Comparison of ENCODE assay signal across 2 fruit fly cellular contexts in the genomic region with DNA sequence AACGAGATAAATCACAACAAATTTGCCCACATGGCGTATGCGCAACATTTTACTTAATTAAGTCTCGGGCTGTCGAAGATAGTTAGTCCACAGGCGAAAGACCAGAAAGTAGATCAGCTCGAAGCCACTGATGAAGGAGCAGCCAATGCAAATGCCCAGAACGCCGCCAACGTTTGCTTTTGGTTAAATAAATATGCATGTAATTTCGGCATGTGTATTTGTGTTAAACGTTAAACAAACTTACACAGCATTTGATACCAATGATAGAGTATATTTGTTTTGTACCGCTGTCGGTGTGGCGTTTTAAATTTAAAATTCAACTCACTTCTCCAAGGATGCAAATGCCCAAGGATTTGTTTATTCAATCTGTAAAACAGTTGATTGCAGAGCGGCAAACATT.
TF ChIP-seq lines count a peak whose summit lies in the region.

No protein-coding gene starts in this region.

- TF ChIP-seq CTCF in whole organism, embryonic (GFP tag; optimal IDR thresholded peaks at IDR 0.05; lab: Kevin White, UChicago), result no peak

TF ChIP-seq in whole organism, embryonic, 481 proteins besides CTCF, POLR2A, EP300 and RAD21 (continues in another document):
- no peak for TF ChIP-seq Doc2 (GFP tag; IDR thresholded peaks at IDR 0.05; lab: Robert Waterston, UW)
- TF ChIP-seq CG11093 (GFP tag; IDR thresholded peaks at IDR 0.05; lab: Robert Waterston, UW), result no peak
- no peak for TF ChIP-seq CG11247 (GFP tag; IDR thresholded peaks at IDR 0.05; lab: Robert Waterston, UW)
- TF ChIP-seq nau (GFP tag; optimal IDR thresholded peaks at IDR 0.05; lab: Kevin White, UChicago), result peak; percentile 18
- no peak for TF ChIP-seq Camta (GFP tag; optimal IDR thresholded peaks at IDR 0.05; lab: Kevin White, UChicago)
- TF ChIP-seq slbo (GFP tag; IDR thresholded peaks at IDR 0.05; lab: Robert Waterston, UW), result no peak
- peak; percentile 28 for TF ChIP-seq ATbp (GFP tag; optimal IDR thresholded peaks at IDR 0.05; lab: Kevin White, UChicago)
- no peak for TF ChIP-seq CG15011 (GFP tag; optimal IDR thresholded peaks at IDR 0.05; lab: Kevin White, UChicago)
- TF ChIP-seq sob (GFP tag; IDR thresholded peaks at IDR 0.05; lab: Robert Waterston, UW), result peak; percentile 51; the same call in 1 of the 2 replicates
- TF ChIP-seq kay (GFP tag; optimal IDR thresholded peaks at IDR 0.05; lab: Kevin White, UChicago), result no peak
- TF ChIP-seq CG16813 (GFP tag; IDR thresholded peaks at IDR 0.05; lab: Robert Waterston, UW; ENCODE audit: partially characterized antibody), result no peak
- no peak for TF ChIP-seq Ada2b (GFP tag; IDR thresholded peaks at IDR 0.05; lab: Robert Waterston, UW)
- peak; percentile 35 for TF ChIP-seq CG17359 (tag; optimal IDR thresholded peaks at IDR 0.05; lab: Kevin White, UChicago)
- TF ChIP-seq BtbVII (GFP tag; optimal IDR thresholded peaks at IDR 0.05; lab: Kevin White, UChicago), result peak; percentile 16
- TF ChIP-seq ranshi (GFP tag; IDR thresholded peaks at IDR 0.05; lab: Robert Waterston, UW), result peak; percentile 4; the same call in 1 of the 2 replicates
- TF ChIP-seq CG32772 (GFP tag; IDR thresholded peaks at IDR 0.05; lab: Robert Waterston, UW), result no peak
- no peak for TF ChIP-seq sr (GFP tag; IDR thresholded peaks at IDR 0.05; lab: Robert Waterston, UW)
- no peak for TF ChIP-seq Sox102F (GFP tag; optimal IDR thresholded peaks at IDR 0.05; lab: Kevin White, UChicago)
- no peak for TF ChIP-seq CG9215 (GFP tag; IDR thresholded peaks at IDR 0.05; lab: Robert Waterston, UW)
- TF ChIP-seq CG3726 (GFP tag; IDR thresholded peaks at IDR 0.05; lab: Robert Waterston, UW), result no peak
- no peak for TF ChIP-seq Drgx (GFP tag; IDR thresholded peaks at IDR 0.05; lab: Robert Waterston, UW)
- TF ChIP-seq fd64A (GFP tag; optimal IDR thresholded peaks at IDR 0.05; lab: Kevin White, UChicago), result no peak
- no peak for TF ChIP-seq TFAM (GFP tag; optimal IDR thresholded peaks at IDR 0.05; lab: Kevin White, UChicago)
- TF ChIP-seq Atf6 (GFP tag; IDR thresholded peaks at IDR 0.05; lab: Robert Waterston, UW), result no peak
- no peak for TF ChIP-seq ken (GFP tag; IDR thresholded peaks at IDR 0.05; lab: Robert Waterston, UW)
- TF ChIP-seq CG8290 (GFP tag; optimal IDR thresholded peaks at IDR 0.05; lab: Kevin White, UChicago), result no peak
- peak in 1 of 2 experiments; percentile 37 for TF ChIP-seq CG8290 (tag; optimal IDR thresholded peaks at IDR 0.05; lab: Kevin White, UChicago)
- no peak for TF ChIP-seq psq (GFP tag; optimal IDR thresholded peaks at IDR 0.05; lab: Kevin White, UChicago)
- TF ChIP-seq Fer1 (GFP tag; optimal IDR thresholded peaks at IDR 0.05; lab: Kevin White, UChicago), result peak; percentile 34
- TF ChIP-seq CG14014 (GFP tag; IDR thresholded peaks at IDR 0.05; lab: Robert Waterston, UW), result peak; percentile 30; the same call in 1 of the 2 replicates
- TF ChIP-seq kni (GFP tag; optimal IDR thresholded peaks at IDR 0.05; lab: Kevin White, UChicago), result no peak
- peak; percentile 52 for TF ChIP-seq HHEX (GFP tag; optimal IDR thresholded peaks at IDR 0.05; lab: Kevin White, UChicago)
- peak; percentile 5 for TF ChIP-seq Hmr (GFP tag; optimal IDR thresholded peaks at IDR 0.05; lab: Kevin White, UChicago)
- TF ChIP-seq CG11504 (tag; optimal IDR thresholded peaks at IDR 0.05; lab: Kevin White, UChicago), result no peak
- no peak for TF ChIP-seq CG4360 (GFP tag; IDR thresholded peaks at IDR 0.05; lab: Robert Waterston, UW)
- peak; percentile 55; the same call in 1 of the 2 replicates for TF ChIP-seq HLH3B (GFP tag; IDR thresholded peaks at IDR 0.05; lab: Robert Waterston, UW)
- no peak for TF ChIP-seq Lhr (GFP tag; optimal IDR thresholded peaks at IDR 0.05; lab: Kevin White, UChicago)
- TF ChIP-seq CG6254 (GFP tag; optimal IDR thresholded peaks at IDR 0.05; lab: Kevin White, UChicago), result no peak
- TF ChIP-seq E2f1 (GFP tag; IDR thresholded peaks at IDR 0.05; lab: Robert Waterston, UW), result peak; percentile 12; the same call in 1 of the 2 replicates
- TF ChIP-seq CG6654 (GFP tag; optimal IDR thresholded peaks at IDR 0.05; lab: Kevin White, UChicago), result no peak
- TF ChIP-seq pb (GFP tag; optimal IDR thresholded peaks at IDR 0.05; lab: Kevin White, UChicago), result no peak
- TF ChIP-seq ftz-f1 (GFP tag; optimal IDR thresholded peaks at IDR 0.05; lab: Kevin White, UChicago), result no peak
- TF ChIP-seq nom (GFP tag; optimal IDR thresholded peaks at IDR 0.05; lab: Kevin White, UChicago), result no peak
- no peak for TF ChIP-seq cg (GFP tag; optimal IDR thresholded peaks at IDR 0.05; lab: Kevin White, UChicago)

TF ChIP-seq in whole organism, prepupa, 60 proteins besides CTCF, POLR2A, EP300 and RAD21:
- TF ChIP-seq fkh (GFP tag; optimal IDR thresholded peaks at IDR 0.05; lab: Kevin White, UChicago) (peak; percentile 55), CG32006 (GFP tag; optimal IDR thresholded peaks at IDR 0.05; lab: Kevin White, UChicago) (no peak)
